Worm (Caenorhabditis elegans) whole organism, early embryonic: ENCODE results near the gene col-164.

Experiments
- F13C5.2 ChIP-seq: sonication (generic microtip); optimal IDR thresholded peaks from 2 replicates; lab custom pipeline; 2017; ENCODE audit warnings: mild to moderate bottlenecking, missing genetic modification characterization, inconsistent platforms, missing compliant biosample characterization
- ama-1 ChIP-seq: fragments of 150-350 bp; optimal IDR thresholded peaks from 2 replicates; lab custom pipeline; 2014
- ceh-13 ChIP-seq: fragments of 200-800 bp; sonication (Bioruptor generic); optimal IDR thresholded peaks from 2 replicates; lab custom pipeline; 2018; ENCODE audit warnings: mild to moderate bottlenecking, missing genetic modification characterization, missing compliant biosample characterization
- pes-1 ChIP-seq: fragments of 200-800 bp; sonication (Bioruptor generic); IDR thresholded peaks from 2 replicates; pipeline ENCODE4 v1.3.6; 2022; ENCODE audit warnings: missing genetic modification reagents, missing genetic modification characterization, missing compliant biosample characterization
- tbx-11 ChIP-seq: fragments of 200-800 bp; sonication (Bioruptor generic); IDR thresholded peaks from 2 replicates; pipeline ENCODE4 v1.3.6; 2022; ENCODE audit warnings: missing genetic modification characterization, missing compliant biosample characterization

ce11 chrX:2051602-2052001, 41.7 kb upstream of the col-164 start, which contains the start of gene Y102A11A.1:
- no peak for TF ChIP-seq ama-1 (lab: Kevin White, UChicago)
- TF ChIP-seq pes-1 (GFP tag; lab: Robert Waterston, UW): no peak
- TF ChIP-seq tbx-11: no peak
- TF ChIP-seq F13C5.2 (tag; lab: Kevin White, UChicago): no peak
- TF ChIP-seq ceh-13 (GFP tag; lab: Kevin White, UChicago): no peak
